Worm (Caenorhabditis elegans) whole organism, L4/young adult: ENCODE measurements around the gene C50A2.7.

ENCODE experiments used
- dao-5 ChIP-seq: sonication (generic microtip); optimal IDR thresholded peaks from 2 replicates; lab custom pipeline; 2016; ENCODE audit warnings: missing genotype, missing genetic modification characterization, moderate library complexity, missing compliant biosample characterization
- him-1 ChIP-seq: sonication (generic microtip); optimal IDR thresholded peaks from 2 replicates; lab custom pipeline; 2016; ENCODE audit warnings: missing genotype, missing genetic modification reagents, missing genetic modification characterization, missing compliant biosample characterization

DNA sequence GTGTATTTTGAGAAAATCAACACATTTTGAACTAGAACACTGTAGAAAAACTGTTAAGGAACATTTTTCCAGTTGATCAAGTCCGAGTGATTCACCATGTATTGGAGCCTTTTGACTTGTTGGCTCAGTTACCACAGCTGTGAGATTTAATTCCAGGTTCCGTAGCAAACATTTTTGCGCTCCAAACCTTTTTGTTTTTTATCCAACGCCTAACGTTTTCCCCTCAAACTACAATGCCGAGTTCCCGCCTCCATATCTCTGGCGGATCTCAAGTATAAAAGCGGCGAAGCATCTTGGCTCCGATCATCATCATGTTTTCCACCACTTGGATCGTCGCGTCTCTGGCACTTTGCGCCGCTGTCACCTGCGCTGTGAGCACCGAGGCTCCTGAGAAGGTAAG, 36.7 kb upstream of the C50A2.7 start, which contains the start of gene perm-2:
- TF ChIP-seq dao-5 (tag; lab: Kevin White, UChicago) (no peak), him-1 (tag; lab: Kevin White, UChicago) (no peak)
